Fruit fly (Drosophila melanogaster) ovary, adult (tissue): ENCODE data around the gene CG17633.
A peak's percentile ranks its signal among the peaks of the same experiment; 100 is the strongest.

ENCODE experiments used
- CG17801 ChIP-seq: fragments of 200-800 bp; optimal IDR thresholded peaks from 2 replicates; lab custom pipeline; 2019; ENCODE audit warnings: missing biosample characterization, mild to moderate bottlenecking, missing genetic modification characterization, moderate library complexity; ENCODE audit not compliant: partially characterized antibody

Gene CG17633

dm6 chr2L:9790535-9790992, 21.7 kb downstream of the CG17633 start, which contains the start of gene CG4036:
CG4036 (plus strand) TSS chr2L:9790882.
- TF ChIP-seq CG17801 (GFP tag; lab: Kevin White, UChicago): peak; percentile 53

- no peak for TF ChIP-seq CG17801 (GFP tag; lab: Kevin White, UChicago)
These were observed 24.1 kb downstream of the CG17633 start, which contains the start of gene CG13123 for dm6 chr2L:9792945-9793344. CG13123 (minus strand) TSS chr2L:9793107.
